Fruit fly (Drosophila melanogaster): Measurements from ENCODE around the gene mRpS18A.

The mRpS18A gene

dm6 chr3R:8512922-8513321 lies 49.5 kb downstream of the mRpS18A start, which contains the start of gene Or85c:
Gene Or85c (minus strand): TSS chr3R:8513022.
- no peak for TF ChIP-seq CG8478 (optimal IDR thresholded peaks at IDR 0.05)
- no peak for TF ChIP-seq CTCF (optimal IDR thresholded peaks at IDR 0.05)
